Worm (Caenorhabditis elegans) whole organism, L2 larva: ENCODE results near the gene rcat-1.

ENCODE experiments used
- C34F6.9 ChIP-seq: fragments of 150-350 bp; optimal IDR thresholded peaks from 2 replicates; lab custom pipeline; 2014; ENCODE audit warnings: missing biosample characterization, missing genetic modification characterization
- R02D3.7 ChIP-seq: fragments of 150-350 bp; optimal IDR thresholded peaks from 2 replicates; lab custom pipeline; 2014; ENCODE audit warnings: missing biosample characterization, missing genetic modification characterization
- Y55F3AM.14 ChIP-seq: fragments of 200-800 bp; sonication (Bioruptor generic); optimal IDR thresholded peaks from 2 replicates; lab custom pipeline; 2018; ENCODE audit warnings: mild to moderate bottlenecking, missing genetic modification characterization, missing compliant biosample characterization
- ZK546.5 ChIP-seq: sonication (generic microtip); optimal IDR thresholded peaks from 2 replicates; lab custom pipeline; 2017; ENCODE audit warnings: missing biosample characterization, missing genetic modification characterization
- alr-1 ChIP-seq: fragments of 150-350 bp; optimal IDR thresholded peaks from 2 replicates; lab custom pipeline; 2014; ENCODE audit warnings: missing biosample characterization, missing genetic modification characterization
- aly-2 ChIP-seq: fragments of 150-350 bp; optimal IDR thresholded peaks from 2 replicates; lab custom pipeline; 2014; ENCODE audit warnings: missing biosample characterization, missing genetic modification characterization
- ama-1 ChIP-seq: fragments of 150-350 bp; optimal IDR thresholded peaks from 2 replicates; lab custom pipeline; 2018; ENCODE audit warnings: inconsistent platforms
- ceh-16 ChIP-seq: fragments of 150-350 bp; optimal IDR thresholded peaks from 2 replicates; lab custom pipeline; 2014; ENCODE audit warnings: missing biosample characterization, missing genetic modification characterization
- ceh-82 ChIP-seq: fragments of 150-350 bp; optimal IDR thresholded peaks from 2 replicates; lab custom pipeline; 2014; ENCODE audit warnings: missing biosample characterization, missing genetic modification characterization
- crh-2 ChIP-seq: sonication (generic microtip); optimal IDR thresholded peaks from 2 replicates; lab custom pipeline; 2017; ENCODE audit warnings: missing biosample characterization, missing genetic modification characterization
- dmd-4 ChIP-seq: sonication (generic microtip); optimal IDR thresholded peaks from 2 replicates; lab custom pipeline; 2017; ENCODE audit warnings: missing biosample characterization, missing genetic modification characterization
- egl-27 ChIP-seq: sonication (generic microtip); optimal IDR thresholded peaks from 3 replicates; lab custom pipeline; 2017; ENCODE audit warnings: missing biosample characterization, missing genetic modification reagents, missing genetic modification characterization
- elt-1 ChIP-seq: fragments of 150-350 bp; optimal IDR thresholded peaks from 2 replicates; lab custom pipeline; 2014; ENCODE audit warnings: missing biosample characterization, missing genetic modification characterization
- elt-3 ChIP-seq: sonication (generic microtip); optimal IDR thresholded peaks from 2 replicates; lab custom pipeline; 2017; ENCODE audit warnings: missing biosample characterization, missing genetic modification characterization
- fos-1 ChIP-seq: fragments of 150-350 bp; optimal IDR thresholded peaks from 2 replicates; lab custom pipeline; 2014; ENCODE audit warnings: missing biosample characterization, missing genetic modification characterization
- gmeb-1 ChIP-seq: fragments of 150-350 bp; optimal IDR thresholded peaks from 2 replicates; lab custom pipeline; 2014; ENCODE audit warnings: missing biosample characterization, missing genetic modification characterization
- lin-13 ChIP-seq: fragments of 150-350 bp; optimal IDR thresholded peaks from 2 replicates; lab custom pipeline; 2014; ENCODE audit warnings: missing biosample characterization, missing genetic modification reagents, missing genetic modification characterization
- lin-39 ChIP-seq: fragments of 150-350 bp; optimal IDR thresholded peaks from 2 replicates; lab custom pipeline; 2014; ENCODE audit warnings: missing biosample characterization, missing genetic modification reagents, missing genetic modification characterization
- lsy-2 ChIP-seq, 2 experiments: fragments of 150-350 bp in 1 of 2; sonication (generic microtip) in 1 of 2; optimal IDR thresholded peaks; 2 replicates each; lab custom pipeline; 2014 to 2017; ENCODE audit warnings: missing biosample characterization in 2 of 2, missing genetic modification characterization in 2 of 2
- mab-5 ChIP-seq: fragments of 150-350 bp; optimal IDR thresholded peaks from 2 replicates; lab custom pipeline; 2014; ENCODE audit warnings: missing biosample characterization, missing genetic modification characterization
- mbf-1 ChIP-seq: sonication (generic microtip); optimal IDR thresholded peaks from 2 replicates; lab custom pipeline; 2017; ENCODE audit warnings: missing biosample characterization, missing genetic modification characterization
- mdl-1 ChIP-seq, 2 experiments: fragments of 150-350 bp in 1 of 2; sonication (generic microtip) in 1 of 2; optimal IDR thresholded peaks; 2 replicates each; lab custom pipeline; 2017; ENCODE audit warnings: missing biosample characterization in 2 of 2, missing genetic modification characterization in 2 of 2
- nhr-10 ChIP-seq: sonication (generic microtip); optimal IDR thresholded peaks from 2 replicates; lab custom pipeline; 2017; ENCODE audit warnings: missing biosample characterization, missing genetic modification characterization
- nhr-11 ChIP-seq: fragments of 150-350 bp; optimal IDR thresholded peaks from 2 replicates; lab custom pipeline; 2014; ENCODE audit warnings: missing biosample characterization, missing genetic modification characterization
- nhr-12 ChIP-seq: fragments of 150-350 bp; optimal IDR thresholded peaks from 2 replicates; lab custom pipeline; 2014; ENCODE audit warnings: missing biosample characterization, missing genetic modification characterization
- nhr-129 ChIP-seq: fragments of 150-350 bp; optimal IDR thresholded peaks from 2 replicates; lab custom pipeline; 2014; ENCODE audit warnings: missing biosample characterization, missing genetic modification characterization
- nhr-21 ChIP-seq: fragments of 150-350 bp; optimal IDR thresholded peaks from 2 replicates; lab custom pipeline; 2014; ENCODE audit warnings: missing biosample characterization, missing genetic modification characterization
- nhr-23 ChIP-seq: fragments of 150-350 bp; optimal IDR thresholded peaks from 2 replicates; lab custom pipeline; 2014; ENCODE audit warnings: missing biosample characterization, missing genetic modification reagents, missing genetic modification characterization
- nhr-25 ChIP-seq: fragments of 150-350 bp; sonication (generic microtip); optimal IDR thresholded peaks from 3 replicates; lab custom pipeline; 2014; ENCODE audit warnings: missing biosample characterization, missing genetic modification characterization
- nhr-6 ChIP-seq: fragments of 150-350 bp; optimal IDR thresholded peaks from 2 replicates; lab custom pipeline; 2014; ENCODE audit warnings: missing biosample characterization, missing genetic modification characterization
- nhr-77 ChIP-seq: fragments of 150-350 bp; optimal IDR thresholded peaks from 2 replicates; lab custom pipeline; 2014; ENCODE audit warnings: missing biosample characterization, missing genetic modification characterization
- peb-1 ChIP-seq: fragments of 150-350 bp; optimal IDR thresholded peaks from 2 replicates; lab custom pipeline; 2014; ENCODE audit warnings: missing biosample characterization, missing genetic modification characterization
- skn-1 ChIP-seq: sonication (generic microtip); optimal IDR thresholded peaks from 2 replicates; lab custom pipeline; 2017; ENCODE audit warnings: missing biosample characterization, missing genetic modification characterization
- sma-3 ChIP-seq: sonication (generic microtip); optimal IDR thresholded peaks from 2 replicates; lab custom pipeline; 2016; ENCODE audit warnings: missing genetic modification reagents, missing genetic modification characterization, missing compliant biosample characterization
- sma-9 ChIP-seq, 2 experiments: fragments of 150-350 bp in 1 of 2; sonication (generic microtip) in 1 of 2; optimal IDR thresholded peaks; 2 replicates each; lab custom pipeline; 2014 to 2016; ENCODE audit warnings: missing genetic modification characterization in 2 of 2, mild to moderate bottlenecking in 1 of 2, missing biosample characterization in 1 of 2, missing compliant biosample characterization in 1 of 2, missing genetic modification reagents in 1 of 2, moderate library complexity in 1 of 2
- snpc-4 ChIP-seq: fragments of 150-350 bp; optimal IDR thresholded peaks from 2 replicates; lab custom pipeline; 2014; ENCODE audit warnings: missing biosample characterization, missing genetic modification characterization
- unc-55 ChIP-seq: fragments of 150-350 bp; sonication (generic microtip); optimal IDR thresholded peaks from 3 replicates; lab custom pipeline; 2014; ENCODE audit warnings: missing biosample characterization, missing genetic modification reagents, missing genetic modification characterization
- unc-62 ChIP-seq: fragments of 150-350 bp; optimal IDR thresholded peaks from 2 replicates; lab custom pipeline; 2014; ENCODE audit warnings: missing biosample characterization, missing genetic modification reagents, missing genetic modification characterization
- zag-1 ChIP-seq: fragments of 150-350 bp; optimal IDR thresholded peaks from 2 replicates; lab custom pipeline; 2014; ENCODE audit warnings: missing biosample characterization, missing genetic modification characterization
- ztf-4 ChIP-seq: fragments of 150-350 bp; optimal IDR thresholded peaks from 2 replicates; lab custom pipeline; 2014; ENCODE audit warnings: missing biosample characterization, missing genetic modification characterization

Gene rcat-1

ce11 chrIV:244843-245242, 10.4 kb downstream of the rcat-1 start, which contains the start of gene aass-1:
Gene aass-1, plus strand, starts transcription at chrIV:245143.
- TF ChIP-seq mdl-1 (tag; optimal IDR thresholded peaks at IDR 0.05; lab: Kevin White, UChicago), result no peak
- no peak for TF ChIP-seq aly-2 (tag; lab: Kevin White, UChicago)
- TF ChIP-seq unc-55, result no peak
- TF ChIP-seq ZK546.5, result no peak
- TF ChIP-seq nhr-21 (tag; lab: Kevin White, UChicago), result no peak
- no peak for TF ChIP-seq peb-1 (tag; lab: Kevin White, UChicago)
- TF ChIP-seq Y55F3AM.14, result no peak
- no peak for TF ChIP-seq fos-1

ce11 chrIV:244278-244677, 11.0 kb downstream of the rcat-1 start:
- TF ChIP-seq nhr-11, result no peak
- TF ChIP-seq nhr-12 (tag; lab: Kevin White, UChicago), result no peak
- no peak for TF ChIP-seq sma-9 (GFP tag; optimal IDR thresholded peaks at IDR 0.05; lab: Kevin White, UChicago)
- TF ChIP-seq sma-9 (tag; optimal IDR thresholded peaks at IDR 0.05; lab: Kevin White, UChicago), result no peak
- TF ChIP-seq mbf-1 (tag; lab: Kevin White, UChicago), result no peak
- no peak for TF ChIP-seq crh-2 (tag; lab: Kevin White, UChicago)
- TF ChIP-seq nhr-6 (tag; lab: Kevin White, UChicago), result no peak
- no peak for TF ChIP-seq alr-1 (tag; lab: Kevin White, UChicago)
- TF ChIP-seq nhr-23 (tag; lab: Kevin White, UChicago), result no peak
- TF ChIP-seq sma-3 (GFP tag; lab: Kevin White, UChicago), result no peak
- no peak for TF ChIP-seq nhr-10 (tag; lab: Kevin White, UChicago)
- no peak for TF ChIP-seq unc-55
- no peak for TF ChIP-seq mab-5 (tag; lab: Kevin White, UChicago)
- TF ChIP-seq lin-39 (tag; lab: Kevin White, UChicago), result no peak
- no peak for TF ChIP-seq ceh-16 (tag; lab: Kevin White, UChicago)
- no peak for TF ChIP-seq nhr-25
- TF ChIP-seq zag-1 (tag; lab: Kevin White, UChicago), result no peak
- no peak for TF ChIP-seq egl-27 (tag; lab: Kevin White, UChicago)
- no peak for TF ChIP-seq nhr-77 (tag; lab: Kevin White, UChicago)
- no peak for TF ChIP-seq elt-3 (tag; lab: Kevin White, UChicago)
- TF ChIP-seq, all 48 proteins: peak for 0

- TF ChIP-seq crh-2 (tag; lab: Kevin White, UChicago), result peak; percentile 11
- no peak for TF ChIP-seq ZK546.5
- no peak for TF ChIP-seq nhr-12 (tag; lab: Kevin White, UChicago)
- TF ChIP-seq lsy-2 (tag; optimal IDR thresholded peaks at IDR 0.05; lab: Kevin White, UChicago), result peak in 1 of 2 experiments; percentile 68
- peak; percentile 76 for TF ChIP-seq unc-55
- no peak for TF ChIP-seq snpc-4 (tag; lab: Kevin White, UChicago)
- TF ChIP-seq lin-13 (GFP tag; lab: Kevin White, UChicago), result peak; percentile 21
- no peak for TF ChIP-seq unc-62 (GFP tag; lab: Kevin White, UChicago)
- TF ChIP-seq nhr-129 (tag; lab: Kevin White, UChicago), result peak; percentile 51
- no peak for TF ChIP-seq skn-1 (tag; lab: Kevin White, UChicago)
- peak; percentile 61 for TF ChIP-seq gmeb-1 (tag; lab: Kevin White, UChicago)
- TF ChIP-seq C34F6.9 (tag; lab: Kevin White, UChicago), result peak; percentile 58
- peak; percentile 24 for TF ChIP-seq sma-3 (GFP tag; lab: Kevin White, UChicago)
- peak; percentile 81 for TF ChIP-seq R02D3.7 (tag; lab: Kevin White, UChicago)
These were observed 14.9 kb downstream of the rcat-1 start, which contains the start of the genes fnta-1 and cogc-8 for ce11 chrIV:240257-240754. Gene fnta-1, minus strand, starts transcription at chrIV:240307. Gene cogc-8, plus strand, starts transcription at chrIV:240451.

- TF ChIP-seq ztf-4 (tag; lab: Kevin White, UChicago), result no peak
- TF ChIP-seq egl-27 (tag; lab: Kevin White, UChicago), result no peak
- TF ChIP-seq ama-1 (lab: Kevin White, UChicago), result no peak
- TF ChIP-seq dmd-4, result no peak
- no peak for TF ChIP-seq peb-1 (tag; lab: Kevin White, UChicago)
- TF ChIP-seq nhr-6 (tag; lab: Kevin White, UChicago), result no peak
- no peak for TF ChIP-seq elt-1
- TF ChIP-seq ceh-82 (tag; lab: Kevin White, UChicago), result no peak
- TF ChIP-seq, all 48 proteins: peak for 0
These were observed 17.9 kb downstream of the rcat-1 start, which contains the start of gene ints-13 for ce11 chrIV:237350-237749. Gene ints-13, minus strand, starts transcription at chrIV:237450.
